Fruit fly (Drosophila melanogaster) whole organism, embryonic: ENCODE measurements around the gene Cdk1.

Source experiments
- Antp ChIP-seq: fragments of 200-800 bp; sonication (Bioruptor generic); optimal IDR thresholded peaks from 3 replicates; lab custom pipeline; 2016; ENCODE audit warnings: missing biosample characterization, missing genetic modification characterization
- Bgb ChIP-seq: fragments of 200-800 bp; sonication (Bioruptor generic); IDR thresholded peaks from 2 replicates; pipeline ENCODE4 v1.3.6; 2022; ENCODE audit warnings: missing biosample characterization, missing genetic modification characterization; ENCODE audit not compliant: partially characterized antibody
- C15 ChIP-seq: fragments of 200-800 bp; sonication (Bioruptor generic); IDR thresholded peaks from 3 replicates; pipeline ENCODE4 v1.3.6; 2022; ENCODE audit warnings: missing biosample characterization, missing genetic modification characterization
- CG1024 ChIP-seq: fragments of 200-800 bp; sonication (Bioruptor generic); IDR thresholded peaks from 2 replicates; pipeline ENCODE4 v1.3.6; 2022; ENCODE audit warnings: missing biosample characterization, missing genetic modification characterization
- CG11456 ChIP-seq: fragments of 200-800 bp; sonication (Bioruptor generic); IDR thresholded peaks from 3 replicates; pipeline ENCODE4 v1.3.6; 2022; ENCODE audit warnings: missing biosample characterization, missing genetic modification characterization
- CG11560 ChIP-seq: fragments of 200-800 bp; sonication (Bioruptor generic); IDR thresholded peaks from 3 replicates; pipeline ENCODE4 v1.3.6; 2022; ENCODE audit warnings: missing biosample characterization, missing genetic modification characterization
- CG12219 ChIP-seq: fragments of 200-800 bp; sonication (Bioruptor generic); optimal IDR thresholded peaks from 3 replicates; lab custom pipeline; 2018; ENCODE audit warnings: missing biosample characterization, mild to moderate bottlenecking, missing genetic modification characterization
- CG12391 ChIP-seq: fragments of 200-800 bp; sonication (Bioruptor generic); optimal IDR thresholded peaks from 3 replicates; lab custom pipeline; 2018; ENCODE audit warnings: missing biosample characterization, mild to moderate bottlenecking, missing genetic modification characterization, moderate library complexity
- CG15696 ChIP-seq: fragments of 200-800 bp; sonication (Bioruptor generic); optimal IDR thresholded peaks from 2 replicates; lab custom pipeline; 2019; ENCODE audit warnings: missing biosample characterization, mild to moderate bottlenecking, missing genetic modification characterization, moderate library complexity
- CG33557 ChIP-seq: fragments of 200-800 bp; sonication (Bioruptor generic); optimal IDR thresholded peaks from 2 replicates; lab custom pipeline; 2019; ENCODE audit warnings: missing biosample characterization, mild to moderate bottlenecking, missing genetic modification characterization, moderate library complexity
- CG34376 ChIP-seq: fragments of 200-800 bp; sonication (Bioruptor generic); optimal IDR thresholded peaks from 2 replicates; lab custom pipeline; 2018; ENCODE audit warnings: missing biosample characterization, mild to moderate bottlenecking, missing genetic modification characterization
- CG4282 ChIP-seq: fragments of 200-800 bp; sonication (Bioruptor generic); optimal IDR thresholded peaks from 2 replicates; lab custom pipeline; 2016; ENCODE audit warnings: missing biosample characterization, missing genetic modification characterization
- CG4424 ChIP-seq: fragments of 200-800 bp; sonication (Bioruptor generic); optimal IDR thresholded peaks from 3 replicates; lab custom pipeline; 2016; ENCODE audit warnings: missing biosample characterization, missing genetic modification characterization
- CG6683 ChIP-seq: fragments of 200-800 bp; sonication (Bioruptor generic); optimal IDR thresholded peaks from 2 replicates; lab custom pipeline; 2017; ENCODE audit warnings: missing biosample characterization, mild to moderate bottlenecking, missing genetic modification characterization, missing genetic modification reagents
- Camta ChIP-seq: fragments of 200-800 bp; sonication (Bioruptor generic); optimal IDR thresholded peaks from 2 replicates; lab custom pipeline; 2016; ENCODE audit warnings: missing biosample characterization, missing genetic modification characterization
- Doc2 ChIP-seq: fragments of 200-800 bp; sonication (Bioruptor generic); IDR thresholded peaks from 2 replicates; pipeline ENCODE4 v1.3.6; 2022; ENCODE audit warnings: missing biosample characterization, missing genetic modification characterization
- Fer2 ChIP-seq: fragments of 200-800 bp; sonication (Bioruptor generic); optimal IDR thresholded peaks from 2 replicates; lab custom pipeline; 2018; ENCODE audit warnings: missing biosample characterization, mild to moderate bottlenecking, missing genetic modification characterization, moderate library complexity
- HLH4C ChIP-seq: fragments of 200-800 bp; sonication (Bioruptor generic); IDR thresholded peaks from 3 replicates; pipeline ENCODE4 v1.3.6; 2022; ENCODE audit warnings: missing biosample characterization, missing genetic modification characterization; ENCODE audit not compliant: partially characterized antibody
- HmgD ChIP-seq: fragments of 200-800 bp; sonication (Bioruptor generic); optimal IDR thresholded peaks from 3 replicates; lab custom pipeline; 2016; ENCODE audit warnings: missing biosample characterization, missing genetic modification characterization
- Oli ChIP-seq: fragments of 200-800 bp; sonication (Bioruptor generic); optimal IDR thresholded peaks from 2 replicates; lab custom pipeline; 2018; ENCODE audit warnings: missing biosample characterization, mild to moderate bottlenecking, missing genetic modification characterization, moderate library complexity
- Pdp1 ChIP-seq, 2 experiments: fragments of 200-800 bp; sonication (Bioruptor generic); optimal IDR thresholded peaks; 3 replicates each; lab custom pipeline; 2016; ENCODE audit warnings: missing biosample characterization in 2 of 2, missing genetic modification characterization in 2 of 2, mild to moderate bottlenecking in 1 of 2, moderate library complexity in 1 of 2
- Side ChIP-seq: fragments of 200-800 bp; sonication (Bioruptor generic); optimal IDR thresholded peaks from 2 replicates; lab custom pipeline; 2016; ENCODE audit warnings: missing biosample characterization, missing genetic modification characterization
- amos ChIP-seq: fragments of 200-800 bp; sonication (Bioruptor generic); IDR thresholded peaks from 2 replicates; pipeline ENCODE4 v1.3.6; 2022; ENCODE audit warnings: missing biosample characterization, missing genetic modification characterization; ENCODE audit not compliant: partially characterized antibody
- cad ChIP-seq: fragments of >200 bp; optimal IDR thresholded peaks from 2 replicates; lab custom pipeline; 2017; ENCODE audit warnings: missing biosample characterization, missing genetic modification characterization
- cato ChIP-seq: fragments of 200-800 bp; sonication (Bioruptor generic); optimal IDR thresholded peaks from 2 replicates; lab custom pipeline; 2016; ENCODE audit warnings: missing biosample characterization, missing genetic modification characterization, borderline replicate concordance
- chm ChIP-seq: fragments of 200-800 bp; sonication (Bioruptor generic); IDR thresholded peaks from 2 replicates; pipeline ENCODE4 v1.3.6; 2022; ENCODE audit warnings: missing biosample characterization, missing genetic modification characterization
- ci ChIP-seq: fragments of 200-800 bp; sonication (Bioruptor generic); IDR thresholded peaks from 3 replicates; pipeline ENCODE4 v1.3.6; 2022; ENCODE audit warnings: missing biosample characterization, missing genetic modification characterization
- da ChIP-seq: fragments of 200-800 bp; sonication (Bioruptor generic); optimal IDR thresholded peaks from 2 replicates; lab custom pipeline; 2016; ENCODE audit warnings: missing biosample characterization, missing genetic modification characterization
- disco-r ChIP-seq: fragments of 200-800 bp; sonication (Bioruptor generic); optimal IDR thresholded peaks from 2 replicates; lab custom pipeline; 2016; ENCODE audit warnings: missing biosample characterization, missing genetic modification characterization
- dm ChIP-seq: fragments of 200-800 bp; sonication (Bioruptor generic); optimal IDR thresholded peaks from 3 replicates; lab custom pipeline; 2016; ENCODE audit warnings: missing biosample characterization, missing genetic modification characterization
- dysf ChIP-seq: fragments of 200-800 bp; sonication (Bioruptor generic); IDR thresholded peaks from 3 replicates; pipeline ENCODE4 v1.3.6; 2022; ENCODE audit warnings: missing biosample characterization, missing genetic modification characterization
- emc ChIP-seq: fragments of 200-800 bp; sonication (Bioruptor generic); optimal IDR thresholded peaks from 2 replicates; lab custom pipeline; 2016; ENCODE audit warnings: missing biosample characterization, missing genetic modification characterization
- gcm ChIP-seq: fragments of 200-800 bp; sonication (Bioruptor generic); optimal IDR thresholded peaks from 2 replicates; lab custom pipeline; 2019; ENCODE audit warnings: missing biosample characterization, mild to moderate bottlenecking, missing genetic modification characterization, moderate library complexity
- gcm2 ChIP-seq: fragments of 200-800 bp; sonication (Bioruptor generic); optimal IDR thresholded peaks from 2 replicates; lab custom pipeline; 2016; ENCODE audit warnings: missing biosample characterization, missing genetic modification characterization
- gem ChIP-seq: fragments of 200-800 bp; sonication (Bioruptor generic); optimal IDR thresholded peaks from 2 replicates; lab custom pipeline; 2019; ENCODE audit warnings: missing biosample characterization, mild to moderate bottlenecking, missing genetic modification characterization, moderate library complexity
- grn ChIP-seq: fragments of 200-800 bp; sonication (Bioruptor generic); optimal IDR thresholded peaks from 3 replicates; lab custom pipeline; 2017; ENCODE audit warnings: missing biosample characterization, missing genetic modification characterization
- her ChIP-seq: fragments of 200-800 bp; sonication (Bioruptor generic); optimal IDR thresholded peaks from 2 replicates; lab custom pipeline; 2016; ENCODE audit warnings: missing biosample characterization, missing genetic modification characterization
- nau ChIP-seq: fragments of 200-800 bp; sonication (Bioruptor generic); optimal IDR thresholded peaks from 3 replicates; lab custom pipeline; 2017; ENCODE audit warnings: missing biosample characterization, mild to moderate bottlenecking, missing genetic modification characterization, missing genetic modification reagents
- nerfin-2 ChIP-seq: fragments of 200-800 bp; sonication (Bioruptor generic); IDR thresholded peaks from 2 replicates; pipeline ENCODE4 v1.3.6; 2022; ENCODE audit warnings: missing biosample characterization, missing genetic modification characterization; ENCODE audit not compliant: partially characterized antibody
- nmo ChIP-seq: fragments of 200-800 bp; sonication (Bioruptor generic); optimal IDR thresholded peaks from 2 replicates; lab custom pipeline; 2018; ENCODE audit warnings: missing biosample characterization, mild to moderate bottlenecking, missing genetic modification characterization, moderate library complexity
- nom ChIP-seq: fragments of 200-800 bp; sonication (Bioruptor generic); optimal IDR thresholded peaks from 2 replicates; lab custom pipeline; 2017; ENCODE audit warnings: missing biosample characterization, missing genetic modification characterization, mild to moderate bottlenecking, moderate library complexity, missing genetic modification reagents
- ro ChIP-seq: fragments of 200-800 bp; sonication (Bioruptor generic); IDR thresholded peaks from 2 replicates; pipeline ENCODE4 v1.3.6; 2022; ENCODE audit warnings: missing biosample characterization, missing genetic modification characterization
- sd ChIP-seq: fragments of 200-800 bp; sonication (Bioruptor generic); optimal IDR thresholded peaks from 3 replicates; lab custom pipeline; 2018; ENCODE audit warnings: missing biosample characterization, mild to moderate bottlenecking, missing genetic modification characterization, moderate library complexity
- slbo ChIP-seq: fragments of 200-800 bp; sonication (Bioruptor generic); IDR thresholded peaks from 2 replicates; pipeline ENCODE4 v1.3.6; 2022; ENCODE audit warnings: missing biosample characterization, missing genetic modification characterization
- sug ChIP-seq: fragments of 200-800 bp; optimal IDR thresholded peaks from 2 replicates; lab custom pipeline; 2019; ENCODE audit warnings: missing biosample characterization, mild to moderate bottlenecking, missing genetic modification characterization, moderate library complexity
- usp ChIP-seq: fragments of >200 bp; optimal IDR thresholded peaks from 2 replicates; lab custom pipeline; 2017; ENCODE audit warnings: missing biosample characterization, missing genetic modification characterization
- wdn ChIP-seq: fragments of 200-800 bp; sonication (Bioruptor generic); IDR thresholded peaks from 2 replicates; pipeline ENCODE4 v1.3.6; 2022; ENCODE audit warnings: missing biosample characterization, missing genetic modification characterization
- zfh1 ChIP-seq: fragments of 200-800 bp; sonication (Bioruptor generic); IDR thresholded peaks from 3 replicates; pipeline ENCODE4 v1.3.6; 2022; ENCODE audit warnings: missing biosample characterization, missing genetic modification characterization

The Cdk1 gene

DNA sequence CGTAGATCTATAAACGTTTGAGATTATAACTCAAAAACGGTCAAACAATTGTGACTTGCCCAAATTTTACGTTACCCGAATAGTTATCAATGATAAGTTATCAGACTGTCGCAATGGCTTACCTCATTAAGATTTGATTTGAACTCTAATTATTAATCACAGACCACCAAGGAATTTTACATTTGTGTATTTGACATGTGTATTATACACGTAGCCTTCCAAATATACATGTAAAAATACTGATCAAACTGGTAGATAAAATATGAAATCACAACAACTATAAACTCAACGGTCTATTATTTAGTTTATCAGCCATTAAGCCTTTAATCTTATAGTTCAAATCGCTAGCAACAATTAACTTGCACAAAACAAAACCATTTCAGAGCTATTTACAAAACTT lies 7.4 kb upstream of the Cdk1 start (continued):
- TF ChIP-seq sd (tag; lab: Kevin White, UChicago): peak; percentile 85
- no peak for TF ChIP-seq Pdp1 (GFP tag; optimal IDR thresholded peaks at IDR 0.05; lab: Kevin White, UChicago)
- TF ChIP-seq sug (tag; lab: Kevin White, UChicago): peak; percentile 99
- no peak for TF ChIP-seq zfh1
- TF ChIP-seq grn (GFP tag; lab: Kevin White, UChicago): peak; percentile 69
- TF ChIP-seq nom (GFP tag; lab: Kevin White, UChicago): no peak
- TF ChIP-seq cato: no peak
- TF ChIP-seq amos (GFP tag; lab: Robert Waterston, UW): peak; percentile 48; the same call in 1 of the 2 replicates
- no peak for TF ChIP-seq nmo (GFP tag; lab: Kevin White, UChicago)
- no peak for TF ChIP-seq CG6683 (GFP tag; lab: Kevin White, UChicago)
- TF ChIP-seq cad (GFP tag; lab: Kevin White, UChicago): no peak
- peak; percentile 60 for TF ChIP-seq Bgb (GFP tag; lab: Robert Waterston, UW)
- no peak for TF ChIP-seq her (GFP tag; lab: Kevin White, UChicago)
- TF ChIP-seq Oli (tag; lab: Kevin White, UChicago): no peak
- peak; percentile 50 for TF ChIP-seq CG34376 (GFP tag; lab: Kevin White, UChicago)

DNA sequence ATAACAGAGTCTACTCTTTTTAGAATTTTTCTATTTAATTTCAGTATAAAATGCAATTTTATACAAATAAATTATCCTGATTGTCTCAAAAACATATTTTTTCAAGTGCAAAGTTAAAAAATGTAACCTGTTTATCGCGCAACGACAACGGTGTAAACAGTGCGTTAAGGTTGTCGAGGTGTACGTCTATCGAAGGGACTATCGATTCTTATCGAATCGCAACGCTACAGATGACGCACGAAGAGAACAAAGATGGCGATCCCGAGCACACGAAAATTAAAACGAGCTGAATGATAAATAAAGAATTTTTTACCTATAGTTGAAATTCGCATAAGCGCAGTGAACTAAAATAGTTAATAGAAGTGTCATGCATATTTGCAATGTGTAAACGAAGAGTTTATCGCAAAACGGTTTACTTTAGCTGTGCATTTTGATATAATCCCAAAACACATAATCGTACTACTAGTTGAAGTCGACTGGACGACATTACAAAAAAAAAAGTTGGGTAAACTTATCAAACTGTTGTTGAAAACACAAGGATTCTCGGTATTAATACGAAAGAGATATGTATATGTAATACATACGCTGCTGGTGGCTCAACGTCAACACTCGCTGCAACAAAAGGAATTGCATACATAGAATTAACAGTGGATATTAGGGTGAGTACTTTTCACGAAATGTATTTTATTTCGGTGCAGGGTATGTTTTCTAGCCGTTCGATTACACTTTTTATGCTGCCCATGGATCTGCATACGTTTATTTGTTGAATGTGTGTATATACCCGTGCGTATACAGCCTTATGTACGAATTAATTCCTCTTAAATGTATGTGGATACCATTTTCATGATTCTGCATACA lies 2.0 kb upstream of the Cdk1 start, which contains the start of gene da:
da (plus strand) TSS at position 237 of the 858 bp plus-strand sequence.
- TF ChIP-seq nau (GFP tag; lab: Kevin White, UChicago) (no peak), C15 (GFP tag; lab: Robert Waterston, UW) (no peak), CG4424 (peak; percentile 55), chm (peak; percentile 55), HLH4C (GFP tag; lab: Robert Waterston, UW) (peak; percentile 61; the same call in 2 of the 3 replicates), da (GFP tag; lab: Kevin White, UChicago) (peak; percentile 59), Antp (GFP tag; lab: Kevin White, UChicago) (peak; percentile 57), CG11456 (GFP tag; lab: Robert Waterston, UW) (no peak; the same call in 2 of the 3 replicates), dm (GFP tag; lab: Kevin White, UChicago) (peak; percentile 76), gcm (no peak), CG12391 (peak; percentile 83), Camta (GFP tag; lab: Kevin White, UChicago) (peak; percentile 74), slbo (GFP tag; lab: Robert Waterston, UW) (peak; percentile 74), HmgD (GFP tag; lab: Kevin White, UChicago) (peak; percentile 53), CG15696 (tag; lab: Kevin White, UChicago) (peak; percentile 28), CG4282 (GFP tag; lab: Kevin White, UChicago) (peak; percentile 46), dysf (GFP tag; lab: Robert Waterston, UW) (peak; percentile 64; the same call in 2 of the 3 replicates), Side (peak; percentile 38), emc (peak; percentile 20), disco-r (GFP tag; lab: Kevin White, UChicago) (no peak), gcm2 (GFP tag; lab: Kevin White, UChicago) (no peak), ci (GFP tag; lab: Robert Waterston, UW) (peak; percentile 81; the same call in 2 of the 3 replicates), wdn (peak; percentile 29; the same call in 1 of the 2 replicates), CG33557 (GFP tag; lab: Kevin White, UChicago) (peak; percentile 18), ro (no peak), CG11560 (no peak), Fer2 (tag; lab: Kevin White, UChicago) (peak; percentile 1), nerfin-2 (GFP tag; lab: Robert Waterston, UW) (peak; percentile 65), CG1024 (GFP tag; lab: Robert Waterston, UW) (peak; percentile 96), CG12219 (peak; percentile 39), usp (GFP tag; lab: Kevin White, UChicago) (no peak), gem (tag; lab: Kevin White, UChicago) (peak; percentile 76), Doc2 (GFP tag; lab: Robert Waterston, UW) (no peak)
